Fruit fly (Drosophila melanogaster): ENCODE results near the gene Pi4KIIIalpha.

The Pi4KIIIalpha gene

dm6 chrX:2603851-2604505 is 20.6 kb upstream of the Pi4KIIIalpha start, which contains the start of the genes Klp3A and Zw10 (continued):
- TF ChIP-seq peb (GFP tag; IDR thresholded peaks at IDR 0.05) (no peak), CG17186 (GFP tag; optimal IDR thresholded peaks at IDR 0.05) (peak; percentile 57), CG2120 (GFP tag; optimal IDR thresholded peaks at IDR 0.05) (peak; percentile 45), Camta (GFP tag; optimal IDR thresholded peaks at IDR 0.05) (peak; percentile 11), gfzf (GFP tag; optimal IDR thresholded peaks at IDR 0.05) (peak; percentile 20), CG9727 (GFP tag; optimal IDR thresholded peaks at IDR 0.05) (peak; percentile 13), NFAT (GFP tag; IDR thresholded peaks at IDR 0.05) (no peak), shn (GFP tag; optimal IDR thresholded peaks at IDR 0.05) (peak; percentile 8), zen2 (GFP tag; IDR thresholded peaks at IDR 0.05; ENCODE audit: partially characterized antibody) (peak; percentile 5; the same call in 1 of the 3 replicates), Med (GFP tag) (peak; percentile 85), phol (tag; optimal IDR thresholded peaks at IDR 0.05) (peak; percentile 85), zfh2 (GFP tag; optimal IDR thresholded peaks at IDR 0.05) (peak; percentile 30), nmo (GFP tag; optimal IDR thresholded peaks at IDR 0.05) (peak; percentile 41), Atf6 (GFP tag; IDR thresholded peaks at IDR 0.05) (no peak), Bgb (GFP tag; IDR thresholded peaks at IDR 0.05; ENCODE audit: partially characterized antibody) (peak; percentile 44; the same call in 1 of the 2 replicates), Neu2 (GFP tag; optimal IDR thresholded peaks at IDR 0.05; ENCODE audit: borderline replicate concordance) (no peak), CG15514 (GFP tag; optimal IDR thresholded peaks at IDR 0.05) (peak; percentile 46), pzg (GFP tag; optimal IDR thresholded peaks at IDR 0.05) (peak; percentile 35), CG13424 (tag; optimal IDR thresholded peaks at IDR 0.05) (peak; percentile 23), slbo (GFP tag; IDR thresholded peaks at IDR 0.05) (peak; percentile 40), CG14710 (tag; optimal IDR thresholded peaks at IDR 0.05) (peak; percentile 42), CG3726 (GFP tag; IDR thresholded peaks at IDR 0.05) (no peak), sens (GFP tag) (peak; percentile 86), jumu (GFP tag; optimal IDR thresholded peaks at IDR 0.05) (peak; percentile 11), mam (GFP tag; optimal IDR thresholded peaks at IDR 0.05) (peak; percentile 26), Dref (GFP tag; IDR thresholded peaks at IDR 0.05) (peak; percentile 63), vnd (GFP tag; IDR thresholded peaks at IDR 0.05; ENCODE audit: partially characterized antibody) (peak; percentile 63), pho (GFP tag; optimal IDR thresholded peaks at IDR 0.05) (peak; percentile 43), schlank (tag; optimal IDR thresholded peaks at IDR 0.05) (no peak), CG2116 (GFP tag; optimal IDR thresholded peaks at IDR 0.05) (peak; percentile 82), Abd-B (GFP tag; optimal IDR thresholded peaks at IDR 0.05) (no peak), zen (tag; optimal IDR thresholded peaks at IDR 0.05) (peak; percentile 2), BEAF-32 (GFP tag; optimal IDR thresholded peaks at IDR 0.05) (peak; percentile 69), CG6791 (GFP tag; IDR thresholded peaks at IDR 0.05; ENCODE audit: partially characterized antibody) (peak; percentile 61), CG12659 (GFP tag; optimal IDR thresholded peaks at IDR 0.05) (peak; percentile 41), CG34224 (GFP tag; IDR thresholded peaks at IDR 0.05; ENCODE audit: partially characterized antibody) (peak; percentile 66; the same call in 2 of the 3 replicates), CG6175 (GFP tag; IDR thresholded peaks at IDR 0.05) (no peak)

DNA sequence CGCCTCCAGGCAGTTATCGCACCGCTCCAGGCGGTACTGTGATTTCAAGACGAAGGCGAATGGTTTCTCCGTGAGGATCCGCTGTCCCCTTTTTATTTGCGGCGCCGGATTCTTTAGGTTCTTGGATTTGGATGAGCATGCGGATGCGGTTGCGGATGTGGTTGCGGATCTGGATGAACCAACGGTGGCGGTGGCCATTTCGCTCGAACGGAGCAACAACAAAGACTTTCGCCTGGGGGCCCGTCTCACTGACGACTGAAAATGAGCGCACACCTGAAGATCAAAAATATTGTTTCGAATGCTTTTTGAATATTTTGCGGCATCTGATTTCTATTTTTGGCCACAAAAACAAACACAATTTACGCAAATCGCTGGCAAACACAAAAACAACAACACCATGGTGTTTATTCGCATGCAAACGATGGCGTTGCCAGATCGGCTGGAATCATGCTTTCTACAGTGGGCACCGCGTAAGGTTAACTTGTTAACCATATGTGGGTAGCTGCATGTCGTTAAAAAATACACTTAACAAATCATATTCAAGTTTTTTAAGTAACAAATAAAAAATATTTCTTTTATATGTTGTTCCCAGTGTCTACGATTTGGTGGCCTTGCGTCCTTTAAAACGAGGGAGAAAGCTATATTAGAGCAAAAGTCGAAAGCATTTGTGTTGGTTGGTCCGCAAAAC is 16.0 kb upstream of the Pi4KIIIalpha start, which contains the start of gene Smyd3:
TSS of gene Smyd3 (minus strand) at position 407 of the 688 bp plus-strand sequence.
- TF ChIP-seq CG34376 (GFP tag; optimal IDR thresholded peaks at IDR 0.05) (peak; percentile 42), CG7556 (GFP tag; optimal IDR thresholded peaks at IDR 0.05) (peak; percentile 63), exex (tag; optimal IDR thresholded peaks at IDR 0.05) (no peak), CG9437 (GFP tag; optimal IDR thresholded peaks at IDR 0.05) (peak; percentile 26), zen (tag; optimal IDR thresholded peaks at IDR 0.05) (peak; percentile 44), CG1233 (GFP tag; optimal IDR thresholded peaks at IDR 0.05) (peak; percentile 61), Trl (optimal IDR thresholded peaks at IDR 0.05) (no peak), Trl (GFP tag; optimal IDR thresholded peaks at IDR 0.05) (peak; percentile 71), CG6683 (GFP tag; optimal IDR thresholded peaks at IDR 0.05) (peak; percentile 59), CG9797 (GFP tag; optimal IDR thresholded peaks at IDR 0.05) (no peak), maf-S (GFP tag; optimal IDR thresholded peaks at IDR 0.05) (peak; percentile 53), CG3065 (GFP tag; optimal IDR thresholded peaks at IDR 0.05) (peak; percentile 21), CG17568 (GFP tag; optimal IDR thresholded peaks at IDR 0.05) (no peak)
